Worm (Caenorhabditis elegans) whole organism, late embryonic: ENCODE data around the gene srw-113.
A peak's percentile ranks its signal among the peaks of the same experiment; 100 is the strongest.

Experiments
- ceh-14 ChIP-seq: sonication (generic microtip); optimal IDR thresholded peaks from 2 replicates; lab custom pipeline; 2016; ENCODE audit warnings: missing genotype, missing genetic modification characterization, missing compliant biosample characterization
- dve-1 ChIP-seq: sonication (generic microtip); optimal IDR thresholded peaks from 2 replicates; lab custom pipeline; 2017; ENCODE audit warnings: antibody characterized with exemption, mild to moderate bottlenecking, missing genetic modification characterization, missing compliant biosample characterization
- elt-2 ChIP-seq: sonication (generic microtip); optimal IDR thresholded peaks from 2 replicates; lab custom pipeline; 2016; ENCODE audit warnings: missing genetic modification reagents, missing genetic modification characterization, missing compliant biosample characterization
- tbx-2 ChIP-seq: sonication (generic microtip); optimal IDR thresholded peaks from 2 replicates; lab custom pipeline; 2016; ENCODE audit warnings: missing genetic modification characterization, missing compliant biosample characterization

ce11 chrV:15298597-15298996 is 34.4 kb upstream of the srw-113 start, which contains the start of gene cpr-3:
- TF ChIP-seq dve-1 (tag; lab: Kevin White, UChicago) = no peak
- TF ChIP-seq tbx-2 = no peak
- TF ChIP-seq ceh-14 (tag; lab: Kevin White, UChicago) = no peak
- TF ChIP-seq elt-2 = peak; percentile 66
